Worm (Caenorhabditis elegans): ENCODE results near the gene hdl-1.
A peak's percentile ranks its signal among the peaks of the same experiment; 100 is the strongest.

ce11 chrIV:11957074-11957473 lies 7.5 kb upstream of the hdl-1 start:
- no peak for TF ChIP-seq madf-3 (GFP tag; IDR thresholded peaks at IDR 0.05)
- peak; percentile 53 for TF ChIP-seq ama-1 (optimal IDR thresholded peaks at IDR 0.05)
- TF ChIP-seq ama-1 (GFP tag; optimal IDR thresholded peaks at IDR 0.05): no peak
- no peak for TF ChIP-seq unc-130 (GFP tag; optimal IDR thresholded peaks at IDR 0.05)
- TF ChIP-seq Y95B8A.8 (GFP tag; IDR thresholded peaks at IDR 0.05): no peak
- no peak for TF ChIP-seq lin-26 (GFP tag; IDR thresholded peaks at IDR 0.05)
- no peak for TF ChIP-seq zfh-2 (GFP tag; conservative IDR thresholded peaks at IDR 0.05)
- no peak for TF ChIP-seq aptf-3 (GFP tag; IDR thresholded peaks at IDR 0.05)

All from whole organism, young adult.